Worm (Caenorhabditis elegans) whole organism, mixed stage, embryonic: Measurements from ENCODE around the gene ketn-1.

ENCODE experiments used
- blmp-1 ChIP-seq: fragments of 150-350 bp; optimal IDR thresholded peaks from 2 replicates; lab custom pipeline; 2014; ENCODE audit warnings: missing biosample characterization, missing genetic modification characterization
- ces-1 ChIP-seq: fragments of 150-350 bp; optimal IDR thresholded peaks from 2 replicates; lab custom pipeline; 2014; ENCODE audit warnings: missing biosample characterization, missing genetic modification reagents, missing genetic modification characterization
- cnd-1 ChIP-seq: fragments of 200-800 bp; sonication (Bioruptor generic); optimal IDR thresholded peaks from 2 replicates; lab custom pipeline; 2018; ENCODE audit warnings: mild to moderate bottlenecking, missing genetic modification characterization, missing compliant biosample characterization
- elt-1 ChIP-seq: sonication (generic microtip); optimal IDR thresholded peaks from 2 replicates; lab custom pipeline; 2017; ENCODE audit warnings: missing genetic modification characterization, mild to moderate bottlenecking, missing compliant biosample characterization, antibody characterized with exemption, moderate library complexity, borderline replicate concordance; ENCODE audit not compliant: insufficient read depth
- lsy-2 ChIP-seq: fragments of 150-350 bp; optimal IDR thresholded peaks from 2 replicates; lab custom pipeline; 2014; ENCODE audit warnings: missing biosample characterization, missing genetic modification characterization
- nhr-2 ChIP-seq: fragments of 150-350 bp; optimal IDR thresholded peaks from 2 replicates; lab custom pipeline; 2014; ENCODE audit warnings: missing biosample characterization, missing genetic modification characterization
- nhr-237 ChIP-seq: fragments of 150-350 bp; optimal IDR thresholded peaks from 2 replicates; lab custom pipeline; 2014; ENCODE audit warnings: missing biosample characterization, missing genetic modification characterization
- nhr-28 ChIP-seq: fragments of 150-350 bp; optimal IDR thresholded peaks from 2 replicates; lab custom pipeline; 2014; ENCODE audit warnings: missing biosample characterization, missing genetic modification characterization
- pha-4 ChIP-seq: fragments of 150-350 bp; optimal IDR thresholded peaks from 2 replicates; lab custom pipeline; 2018; ENCODE audit warnings: missing biosample characterization, missing genetic modification reagents, missing genetic modification characterization
- unc-62 ChIP-seq: fragments of 150-350 bp; optimal IDR thresholded peaks from 2 replicates; lab custom pipeline; 2014; ENCODE audit warnings: missing biosample characterization, missing genetic modification reagents, missing genetic modification characterization

ce11 chrV:2746404-2746803 is 61.3 kb downstream of the ketn-1 start:
- TF ChIP-seq lsy-2 (tag; lab: Kevin White, UChicago) (no peak), ces-1 (GFP tag; lab: Kevin White, UChicago) (no peak), nhr-237 (no peak), elt-1 (tag; lab: Kevin White, UChicago) (no peak), pha-4 (tag; lab: Kevin White, UChicago) (no peak), nhr-28 (tag; lab: Kevin White, UChicago) (no peak), unc-62 (GFP tag; lab: Kevin White, UChicago) (no peak), blmp-1 (tag; lab: Kevin White, UChicago) (no peak), cnd-1 (tag; lab: Kevin White, UChicago) (no peak), nhr-2 (no peak)
